Worm (Caenorhabditis elegans) whole organism, L1 larva: ENCODE data around the gene metl-13.

Source experiments
- C16A3.4 ChIP-seq: fragments of 150-350 bp; optimal IDR thresholded peaks from 2 replicates; lab custom pipeline; 2014; ENCODE audit warnings: missing biosample characterization, missing genetic modification characterization
- F16B12.6 ChIP-seq: fragments of 150-350 bp; optimal IDR thresholded peaks from 2 replicates; lab custom pipeline; 2014; ENCODE audit warnings: missing biosample characterization, missing genetic modification characterization
- aha-1 ChIP-seq: fragments of 150-350 bp; optimal IDR thresholded peaks from 2 replicates; lab custom pipeline; 2014; ENCODE audit warnings: missing biosample characterization, missing genetic modification characterization
- alr-1 ChIP-seq: fragments of 200-800 bp; sonication (Bioruptor generic); optimal IDR thresholded peaks from 2 replicates; lab custom pipeline; 2018; ENCODE audit warnings: borderline replicate concordance, mild to moderate bottlenecking, missing genetic modification characterization, missing compliant biosample characterization
- aly-2 ChIP-seq: fragments of 150-350 bp; optimal IDR thresholded peaks from 2 replicates; lab custom pipeline; 2014; ENCODE audit warnings: missing biosample characterization, missing genetic modification characterization
- ama-1 ChIP-seq: fragments of 150-350 bp; optimal IDR thresholded peaks from 2 replicates; lab custom pipeline; 2014
- blmp-1 ChIP-seq: fragments of 150-350 bp; optimal IDR thresholded peaks from 2 replicates; lab custom pipeline; 2014; ENCODE audit warnings: missing biosample characterization, missing genetic modification characterization
- ceh-63 ChIP-seq: fragments of 200-800 bp; sonication (Bioruptor generic); optimal IDR thresholded peaks from 2 replicates; lab custom pipeline; 2018; ENCODE audit warnings: mild to moderate bottlenecking, missing genetic modification characterization, missing compliant biosample characterization
- ceh-8 ChIP-seq: fragments of 200-800 bp; sonication (Bioruptor generic); optimal IDR thresholded peaks from 2 replicates; lab custom pipeline; 2018; ENCODE audit warnings: mild to moderate bottlenecking, missing genetic modification characterization, moderate library complexity, missing compliant biosample characterization
- ceh-90 ChIP-seq: sonication (generic microtip); optimal IDR thresholded peaks from 2 replicates; lab custom pipeline; 2016; ENCODE audit warnings: missing genetic modification characterization, missing compliant biosample characterization
- efl-1 ChIP-seq, 4 experiments: fragments of 150-350 bp; optimal IDR thresholded peaks in 3 of 4; peaks in 1 of 4; 1 replicate in 1 of 4; 2 replicates in 3 of 4; lab custom pipeline; 2014; ENCODE audit warnings: missing biosample characterization in 2 of 4, missing genetic modification characterization in 2 of 4, missing genetic modification reagents in 2 of 4
- efl-3 ChIP-seq: fragments of 200-800 bp; sonication (Bioruptor generic); optimal IDR thresholded peaks from 2 replicates; lab custom pipeline; 2018; ENCODE audit warnings: mild to moderate bottlenecking, missing genetic modification characterization, missing compliant biosample characterization
- elt-2 ChIP-seq: sonication (generic microtip); optimal IDR thresholded peaks from 2 replicates; lab custom pipeline; 2016; ENCODE audit warnings: missing genetic modification characterization, mild to moderate bottlenecking, inconsistent platforms, missing compliant biosample characterization, missing genetic modification reagents
- elt-3 ChIP-seq, 6 experiments: fragments of 150-350 bp in 1 of 6; sonication (generic microtip); optimal IDR thresholded peaks; 2 replicates each; lab custom pipeline; 2017 to 2018; ENCODE audit warnings: missing biosample characterization in 6 of 6, missing genetic modification characterization in 6 of 6, inconsistent platforms in 1 of 6
- ets-5 ChIP-seq: fragments of 200-800 bp; sonication (Bioruptor generic); IDR thresholded peaks from 2 replicates; pipeline ENCODE4 v1.3.6; 2022; ENCODE audit warnings: missing genetic modification characterization, missing compliant biosample characterization
- fkh-10 ChIP-seq: sonication (generic microtip); optimal IDR thresholded peaks from 2 replicates; lab custom pipeline; 2017; ENCODE audit warnings: missing biosample characterization, missing genetic modification reagents, missing genetic modification characterization
- fkh-8 ChIP-seq: sonication (generic microtip); optimal IDR thresholded peaks from 2 replicates; lab custom pipeline; 2016; ENCODE audit warnings: mild to moderate bottlenecking, missing genetic modification characterization, missing compliant biosample characterization
- fos-1 ChIP-seq: fragments of 150-350 bp; optimal IDR thresholded peaks from 2 replicates; lab custom pipeline; 2014; ENCODE audit warnings: missing biosample characterization, missing genetic modification characterization
- grh-1 ChIP-seq: fragments of 200-800 bp; sonication (Bioruptor generic); IDR thresholded peaks from 2 replicates; pipeline ENCODE4 v1.3.6; 2022; ENCODE audit warnings: missing genetic modification reagents, missing genetic modification characterization, missing compliant biosample characterization
- hlh-17 ChIP-seq: fragments of 200-800 bp; sonication (Bioruptor generic); optimal IDR thresholded peaks from 2 replicates; lab custom pipeline; 2018; ENCODE audit warnings: missing genetic modification characterization, mild to moderate bottlenecking, missing compliant biosample characterization, moderate library complexity, borderline replicate concordance
- hlh-4 ChIP-seq: sonication (generic microtip); optimal IDR thresholded peaks from 2 replicates; lab custom pipeline; 2016; ENCODE audit warnings: mild to moderate bottlenecking, missing genetic modification characterization, missing compliant biosample characterization
- hpl-2 ChIP-seq: fragments of 150-350 bp; optimal IDR thresholded peaks from 2 replicates; lab custom pipeline; 2014; ENCODE audit warnings: missing biosample characterization, missing genetic modification reagents, missing genetic modification characterization
- irx-1 ChIP-seq: sonication (generic microtip); optimal IDR thresholded peaks from 2 replicates; lab custom pipeline; 2016; ENCODE audit warnings: missing genetic modification characterization, missing compliant biosample characterization
- lin-14 ChIP-seq: fragments of 200-800 bp; sonication (Bioruptor generic); optimal IDR thresholded peaks from 2 replicates; lab custom pipeline; 2018; ENCODE audit warnings: mild to moderate bottlenecking, missing genetic modification characterization, moderate library complexity, missing compliant biosample characterization
- lsy-2 ChIP-seq, 2 experiments: fragments of 150-350 bp; optimal IDR thresholded peaks; 2 replicates each; lab custom pipeline; 2014; ENCODE audit warnings: missing biosample characterization in 2 of 2, missing genetic modification characterization in 2 of 2
- mab-9 ChIP-seq: fragments of 200-800 bp; sonication (Bioruptor generic); IDR thresholded peaks from 2 replicates; pipeline ENCODE4 v1.3.6; 2022; ENCODE audit warnings: missing genetic modification reagents, missing genetic modification characterization, missing compliant biosample characterization
- mdl-1 ChIP-seq, 2 experiments: fragments of 150-350 bp; optimal IDR thresholded peaks; 2 replicates each; lab custom pipeline; 2014 to 2017; ENCODE audit warnings: missing biosample characterization in 2 of 2, missing genetic modification characterization in 2 of 2, inconsistent platforms in 1 of 2
- mef-2 ChIP-seq: fragments of 150-350 bp; optimal IDR thresholded peaks from 2 replicates; lab custom pipeline; 2014; ENCODE audit warnings: missing biosample characterization, missing genetic modification characterization
- nhr-11 ChIP-seq: fragments of 150-350 bp; optimal IDR thresholded peaks from 2 replicates; lab custom pipeline; 2014; ENCODE audit warnings: missing biosample characterization, missing genetic modification characterization
- nhr-71 ChIP-seq: sonication (generic microtip); optimal IDR thresholded peaks from 2 replicates; lab custom pipeline; 2016; ENCODE audit warnings: mild to moderate bottlenecking, missing genetic modification characterization, moderate library complexity, missing compliant biosample characterization
- nhr-84 ChIP-seq: sonication (generic microtip); optimal IDR thresholded peaks from 2 replicates; lab custom pipeline; 2017; ENCODE audit warnings: missing biosample characterization, missing genetic modification characterization
- nhr-85 ChIP-seq: sonication (generic microtip); peaks from one replicate; lab custom pipeline; 2016; ENCODE audit warnings: missing genetic modification characterization, inconsistent platforms, missing compliant biosample characterization
- pag-3 ChIP-seq: sonication (generic microtip); optimal IDR thresholded peaks from 2 replicates; lab custom pipeline; 2017; ENCODE audit warnings: missing genetic modification characterization, mild to moderate bottlenecking, missing compliant biosample characterization, antibody characterized with exemption, borderline replicate concordance; ENCODE audit not compliant: insufficient read depth
- pax-3 ChIP-seq: fragments of 200-800 bp; sonication (Bioruptor generic); optimal IDR thresholded peaks from 2 replicates; lab custom pipeline; 2018; ENCODE audit warnings: mild to moderate bottlenecking, missing genetic modification characterization, moderate library complexity, missing compliant biosample characterization
- pqm-1 ChIP-seq: sonication (generic microtip); optimal IDR thresholded peaks from 3 replicates; lab custom pipeline; 2017; ENCODE audit warnings: missing biosample characterization, missing genetic modification characterization
- rnt-1 ChIP-seq: sonication (generic microtip); optimal IDR thresholded peaks from 2 replicates; lab custom pipeline; 2016; ENCODE audit warnings: mild to moderate bottlenecking, missing genetic modification characterization, moderate library complexity, missing compliant biosample characterization
- snpc-4 ChIP-seq: fragments of 150-350 bp; optimal IDR thresholded peaks from 2 replicates; lab custom pipeline; 2014; ENCODE audit warnings: missing biosample characterization, missing genetic modification characterization
- snu-23 ChIP-seq: sonication (generic microtip); optimal IDR thresholded peaks from 2 replicates; lab custom pipeline; 2016; ENCODE audit warnings: missing genetic modification characterization, missing compliant biosample characterization
- swsn-7 ChIP-seq: sonication (generic microtip); optimal IDR thresholded peaks from 2 replicates; lab custom pipeline; 2016; ENCODE audit warnings: missing genetic modification characterization, missing compliant biosample characterization
- unc-130 ChIP-seq: fragments of 150-350 bp; optimal IDR thresholded peaks from 2 replicates; lab custom pipeline; 2017; ENCODE audit warnings: missing biosample characterization, missing genetic modification characterization, inconsistent platforms
- xbp-1 ChIP-seq: sonication (generic microtip); optimal IDR thresholded peaks from 2 replicates; lab custom pipeline; 2016; ENCODE audit warnings: missing genetic modification characterization, missing compliant biosample characterization
- zip-4 ChIP-seq: fragments of 200-800 bp; sonication (Bioruptor generic); optimal IDR thresholded peaks from 2 replicates; lab custom pipeline; 2018; ENCODE audit warnings: mild to moderate bottlenecking, missing genetic modification characterization, moderate library complexity, missing compliant biosample characterization
- ztf-11 ChIP-seq, 2 experiments: sonication (generic microtip); optimal IDR thresholded peaks; 2 replicates each; lab custom pipeline; 2016 to 2017; ENCODE audit warnings: missing genetic modification characterization in 2 of 2, missing biosample characterization in 1 of 2, missing compliant biosample characterization in 1 of 2

Gene metl-13

DNA sequence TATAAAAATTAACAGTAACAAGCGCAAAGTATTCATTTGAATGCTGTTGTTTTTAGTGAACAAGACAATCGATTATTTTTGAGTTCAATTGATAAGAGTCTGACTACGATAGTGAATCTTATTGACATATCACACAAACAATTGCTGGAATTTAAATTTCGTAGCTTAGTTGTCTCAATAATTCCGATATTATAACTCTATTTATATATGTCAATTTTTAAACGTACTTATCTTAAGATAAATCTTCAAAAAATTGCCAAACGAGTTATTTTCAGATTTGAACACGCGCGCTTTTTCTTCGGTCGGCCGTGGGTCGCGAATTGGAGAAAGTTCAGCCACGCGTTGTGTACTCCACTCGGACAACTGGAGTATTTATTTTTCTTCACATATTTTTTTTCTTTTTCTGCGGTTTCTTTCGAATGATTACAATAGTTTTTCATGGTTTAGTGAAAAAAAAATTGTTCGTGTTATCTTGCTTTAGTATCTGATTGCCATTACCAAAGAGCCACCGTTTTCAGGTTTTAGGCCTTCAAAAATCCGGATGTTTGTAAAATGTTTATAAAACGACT, 3.1 kb upstream of the metl-13 start, which contains the start of the genes cest-5.1 and C01B10.9 (continued):
- TF ChIP-seq pag-3 (tag; lab: Kevin White, UChicago), result peak; percentile 12
- TF ChIP-seq C16A3.4 (tag; lab: Kevin White, UChicago), result peak; percentile 66
- TF ChIP-seq mab-9 (GFP tag; lab: Robert Waterston, UW), result peak; percentile 67; the same call in 1 of the 2 replicates

DNA sequence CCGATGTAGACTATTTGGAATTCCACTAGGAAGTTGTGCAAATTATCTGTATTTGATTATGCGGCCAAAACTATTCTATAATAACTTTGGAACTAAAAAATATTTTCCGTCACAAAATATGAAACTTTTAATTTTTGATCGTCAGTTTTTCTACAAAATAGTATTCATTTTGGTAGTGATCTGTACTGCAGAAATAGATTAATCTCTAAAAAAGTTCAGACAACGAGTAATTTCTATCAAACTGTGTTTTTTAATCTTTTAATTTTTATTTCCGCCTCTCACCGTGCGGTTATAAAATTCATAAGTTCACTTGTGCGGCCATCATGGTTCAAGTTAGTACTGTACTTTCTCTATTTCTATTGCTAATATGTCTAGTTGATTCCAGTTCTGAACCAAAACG, 3.4 kb downstream of the metl-13 start, which contains the start of gene C01B10.7:
C01B10.7 (plus strand) TSS at position 301 of the 400 bp plus-strand sequence.
- TF ChIP-seq C16A3.4 (tag; lab: Kevin White, UChicago) (no peak), snpc-4 (tag; lab: Kevin White, UChicago) (no peak), swsn-7 (tag; lab: Kevin White, UChicago) (no peak), pqm-1 (tag; lab: Kevin White, UChicago) (no peak), unc-130 (tag; lab: Kevin White, UChicago) (no peak), fkh-8 (tag; lab: Kevin White, UChicago) (no peak)

ce11 chrIV:6639880-6640279, 5.0 kb downstream of the metl-13 start, which contains the start of gene C01B10.6:
C01B10.6 (plus strand) TSS chrIV:6640180.
- TF ChIP-seq lsy-2 (tag; optimal IDR thresholded peaks at IDR 0.05; lab: Kevin White, UChicago) (no peak), ceh-63 (no peak), grh-1 (GFP tag; lab: Robert Waterston, UW) (no peak), elt-2 (no peak), alr-1 (no peak), elt-3 (tag; optimal IDR thresholded peaks at IDR 0.05; lab: Kevin White, UChicago) (no peak), ceh-8 (no peak), aly-2 (tag; lab: Kevin White, UChicago) (no peak), unc-130 (tag; lab: Kevin White, UChicago) (no peak), ztf-11 (tag; optimal IDR thresholded peaks at IDR 0.05; lab: Kevin White, UChicago) (no peak), fos-1 (tag; lab: Kevin White, UChicago) (no peak), zip-4 (no peak), nhr-71 (no peak), hlh-17 (no peak), nhr-84 (no peak)

DNA sequence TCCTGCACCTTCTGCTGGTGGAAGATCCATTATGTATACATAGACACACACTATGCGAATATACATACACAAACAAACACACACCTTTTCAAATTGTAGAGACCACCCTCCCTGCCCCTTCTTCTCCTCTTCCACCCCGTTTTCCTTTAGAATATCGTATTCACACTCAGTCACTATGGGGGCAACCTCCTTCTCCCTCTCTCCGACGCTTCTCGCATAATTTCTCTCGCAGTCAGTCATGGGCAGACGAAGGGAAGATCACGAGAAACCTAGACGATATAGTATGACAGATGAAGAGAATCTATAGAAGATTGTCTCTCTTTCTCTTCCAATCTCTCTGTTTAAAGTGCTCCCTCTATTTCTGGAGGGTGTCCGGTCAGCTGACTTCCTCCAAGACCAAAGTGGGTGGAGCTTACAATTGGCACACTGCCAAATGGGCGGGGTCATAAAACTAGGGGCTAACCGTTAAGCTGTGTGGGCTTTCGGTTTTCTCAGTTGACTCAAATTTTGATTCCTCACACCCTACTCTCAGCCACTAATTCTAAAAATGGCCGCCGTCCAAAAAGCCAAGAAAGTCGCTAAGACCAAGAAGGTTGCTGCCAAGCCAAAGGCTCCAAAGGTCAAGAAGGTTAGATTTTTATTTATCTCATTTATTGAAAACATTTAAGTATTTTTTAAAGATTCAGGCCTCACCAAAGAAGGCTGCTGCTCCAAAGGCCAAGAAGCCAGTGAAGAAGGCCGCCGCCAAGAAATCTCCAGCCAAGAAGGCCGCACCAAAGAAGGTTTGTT, 11.2 kb downstream of the metl-13 start, which contains the start of gene hil-7:
hil-7 (plus strand) TSS at position 446 of the 789 bp plus-strand sequence.
- no peak for TF ChIP-seq ets-5 (GFP tag; lab: Robert Waterston, UW)
- no peak for TF ChIP-seq hlh-4 (tag; lab: Kevin White, UChicago)
- peak; percentile 50 for TF ChIP-seq irx-1 (tag; lab: Kevin White, UChicago)
- TF ChIP-seq xbp-1 (tag; lab: Kevin White, UChicago), result peak; percentile 55
- TF ChIP-seq ama-1 (lab: Kevin White, UChicago), result no peak
- no peak for TF ChIP-seq F16B12.6 (tag; lab: Kevin White, UChicago)
- no peak for TF ChIP-seq ceh-8
- TF ChIP-seq C16A3.4 (tag; lab: Kevin White, UChicago), result peak; percentile 70
- TF ChIP-seq elt-2, result no peak
- peak; percentile 45 for TF ChIP-seq nhr-11
- no peak for TF ChIP-seq aha-1 (tag; lab: Kevin White, UChicago)
- TF ChIP-seq fkh-10, result no peak
- TF ChIP-seq ceh-90 (tag; lab: Kevin White, UChicago), result no peak
- no peak for TF ChIP-seq nhr-84
- TF ChIP-seq pax-3, result peak; percentile 28
- TF ChIP-seq snu-23 (GFP tag; lab: Kevin White, UChicago), result peak; percentile 77
- TF ChIP-seq mdl-1 (tag; optimal IDR thresholded peaks at IDR 0.05; lab: Kevin White, UChicago), result peak in 1 of 2 experiments; percentile 81
- peak; percentile 83 for TF ChIP-seq blmp-1 (tag; lab: Kevin White, UChicago)
- 0 out of 2 replicates have a peak, but pooled peaks have one; percentile 28 for TF ChIP-seq mab-9 (GFP tag; lab: Robert Waterston, UW)
- peak; percentile 59 for TF ChIP-seq grh-1 (GFP tag; lab: Robert Waterston, UW)
- no peak for TF ChIP-seq alr-1
- peak; percentile 76 to 88 for TF ChIP-seq lsy-2 (tag; optimal IDR thresholded peaks at IDR 0.05; lab: Kevin White, UChicago)
- no peak for TF ChIP-seq hpl-2 (GFP tag; lab: Kevin White, UChicago)
- peak; percentile 52 for TF ChIP-seq mef-2 (tag; lab: Kevin White, UChicago)
- no peak for TF ChIP-seq efl-3
- TF ChIP-seq efl-1 (optimal IDR thresholded peaks at IDR 0.05; lab: Kevin White, UChicago), result peak; percentile 75 to 78
- TF ChIP-seq efl-1 (GFP tag; optimal IDR thresholded peaks at IDR 0.05 in 1 of 2; lab: Kevin White, UChicago), result peak; percentile 57 to 94
- TF ChIP-seq rnt-1 (tag; lab: Kevin White, UChicago), result peak; percentile 57
- peak; percentile 93 for TF ChIP-seq lin-14 (GFP tag; lab: Kevin White, UChicago)
- TF ChIP-seq pqm-1 (tag; lab: Kevin White, UChicago), result no peak
- TF ChIP-seq nhr-85 (tag; lab: Kevin White, UChicago), result peak; percentile 94
